In genomic region chr3L:11422338-11422802, dm6 we compare ENCODE assay signal across 1 fruit fly cellular context.
TF ChIP-seq lines count a peak whose summit lies in the region.

No protein-coding gene starts in this region.

TF ChIP-seq in whole organism, embryonic, 481 proteins besides CTCF, POLR2A, EP300 and RAD21 (continued from another document and continues in another):
- TF ChIP-seq jing (GFP tag; optimal IDR thresholded peaks at IDR 0.05; lab: Kevin White, UChicago) (peak; percentile 15), pita (GFP tag; optimal IDR thresholded peaks at IDR 0.05; lab: Kevin White, UChicago) (no peak), CG7357 (GFP tag; IDR thresholded peaks at IDR 0.05; lab: Robert Waterston, UW) (peak; percentile 74), CG9727 (GFP tag; optimal IDR thresholded peaks at IDR 0.05; lab: Kevin White, UChicago) (peak; percentile 92), CG17912 (GFP tag; optimal IDR thresholded peaks at IDR 0.05; lab: Kevin White, UChicago) (no peak), Six4 (GFP tag; optimal IDR thresholded peaks at IDR 0.05; lab: Kevin White, UChicago) (peak; percentile 33), stc (GFP tag; IDR thresholded peaks at IDR 0.05; lab: Robert Waterston, UW) (peak; percentile 72), pros (GFP tag; optimal IDR thresholded peaks at IDR 0.05; lab: Kevin White, UChicago) (no peak), CG2129 (GFP tag; IDR thresholded peaks at IDR 0.05; lab: Robert Waterston, UW; ENCODE audit: partially characterized antibody) (no peak), CG9932 (GFP tag; IDR thresholded peaks at IDR 0.05; lab: Robert Waterston, UW) (no peak), fd64A (GFP tag; optimal IDR thresholded peaks at IDR 0.05; lab: Kevin White, UChicago) (peak; percentile 36), CG10654 (GFP tag; optimal IDR thresholded peaks at IDR 0.05; lab: Kevin White, UChicago) (peak; percentile 67), Usf (GFP tag; optimal IDR thresholded peaks at IDR 0.05; lab: Kevin White, UChicago) (peak; percentile 5), aop (GFP tag; IDR thresholded peaks at IDR 0.05; lab: Robert Waterston, UW) (0 out of 2 replicates have a peak, but pooled peaks have one; percentile 23), zfh1 (GFP tag; IDR thresholded peaks at IDR 0.05; lab: Robert Waterston, UW) (peak; percentile 91), nerfin-1 (tag; optimal IDR thresholded peaks at IDR 0.05; lab: Kevin White, UChicago) (peak; percentile 66), chm (GFP tag; IDR thresholded peaks at IDR 0.05; lab: Robert Waterston, UW) (peak; percentile 70; the same call in 1 of the 2 replicates), CG11723 (GFP tag; optimal IDR thresholded peaks at IDR 0.05; lab: Kevin White, UChicago) (peak; percentile 34), GATAe (GFP tag; conservative IDR thresholded peaks at IDR 0.05; lab: Robert Waterston, UW) (no peak), usp (GFP tag; optimal IDR thresholded peaks at IDR 0.05; lab: Kevin White, UChicago) (no peak), CG10274 (GFP tag; optimal IDR thresholded peaks at IDR 0.05; lab: Kevin White, UChicago) (no peak), CG17186 (GFP tag; optimal IDR thresholded peaks at IDR 0.05; lab: Kevin White, UChicago) (peak; percentile 16), CG6654 (GFP tag; optimal IDR thresholded peaks at IDR 0.05; lab: Kevin White, UChicago) (peak; percentile 39), pfk (GFP tag; optimal IDR thresholded peaks at IDR 0.05; lab: Kevin White, UChicago) (no peak), pzg (GFP tag; optimal IDR thresholded peaks at IDR 0.05; lab: Kevin White, UChicago) (no peak), phol (tag; optimal IDR thresholded peaks at IDR 0.05; lab: Kevin White, UChicago) (peak; percentile 89), Dek (tag; optimal IDR thresholded peaks at IDR 0.05; lab: Kevin White, UChicago) (no peak), CG2199 (GFP tag; IDR thresholded peaks at IDR 0.05; lab: Robert Waterston, UW) (peak; percentile 67; the same call in 2 of the 3 replicates), Bteb2 (GFP tag; optimal IDR thresholded peaks at IDR 0.05; lab: Kevin White, UChicago) (peak; percentile 29), Hey (tag; optimal IDR thresholded peaks at IDR 0.05; lab: Kevin White, UChicago) (no peak), gfzf (GFP tag; optimal IDR thresholded peaks at IDR 0.05; lab: Kevin White, UChicago) (no peak), CG9215 (GFP tag; IDR thresholded peaks at IDR 0.05; lab: Robert Waterston, UW) (peak; percentile 47; the same call in 1 of the 2 replicates), tgo (GFP tag; IDR thresholded peaks at IDR 0.05; lab: Robert Waterston, UW) (peak; percentile 77), gce (GFP tag; IDR thresholded peaks at IDR 0.05; lab: Robert Waterston, UW) (peak; percentile 53; the same call in 1 of the 3 replicates), CG34422 (GFP tag; IDR thresholded peaks at IDR 0.05; lab: Robert Waterston, UW) (peak; percentile 77), Sox100B (GFP tag; optimal IDR thresholded peaks at IDR 0.05; lab: Kevin White, UChicago) (peak; percentile 85), CG8281 (tag; optimal IDR thresholded peaks at IDR 0.05; lab: Kevin White, UChicago) (peak; percentile 98), dan (GFP tag; IDR thresholded peaks at IDR 0.05; lab: Robert Waterston, UW) (no peak; the same call in 1 of the 2 replicates), CG18599 (GFP tag; optimal IDR thresholded peaks at IDR 0.05; lab: Kevin White, UChicago) (peak; percentile 85), Lhr (GFP tag; optimal IDR thresholded peaks at IDR 0.05; lab: Kevin White, UChicago) (peak; percentile 46), corto (GFP tag; optimal IDR thresholded peaks at IDR 0.05; lab: Kevin White, UChicago) (no peak), CG32767 (GFP tag; IDR thresholded peaks at IDR 0.05; lab: Robert Waterston, UW) (peak; percentile 77), Antp (GFP tag; optimal IDR thresholded peaks at IDR 0.05; lab: Kevin White, UChicago) (no peak), CG16863 (GFP tag; optimal IDR thresholded peaks at IDR 0.05; lab: Kevin White, UChicago) (peak; percentile 30), ERR (GFP tag; optimal IDR thresholded peaks at IDR 0.05; lab: Kevin White, UChicago) (no peak), ci (GFP tag; IDR thresholded peaks at IDR 0.05; lab: Robert Waterston, UW) (peak; percentile 88), danr (GFP tag; IDR thresholded peaks at IDR 0.05; lab: Robert Waterston, UW) (peak; percentile 49; the same call in 1 of the 2 replicates), Sry-δ (GFP tag; optimal IDR thresholded peaks at IDR 0.05; lab: Kevin White, UChicago) (peak; percentile 47), Mrtf (GFP tag; IDR thresholded peaks at IDR 0.05; lab: Robert Waterston, UW) (peak; percentile 64; the same call in 1 of the 3 replicates), CG11456 (GFP tag; IDR thresholded peaks at IDR 0.05; lab: Robert Waterston, UW) (peak; percentile 68; the same call in 2 of the 3 replicates), CG14441 (GFP tag; IDR thresholded peaks at IDR 0.05; lab: Robert Waterston, UW) (peak; percentile 44; the same call in 1 of the 2 replicates), ab (GFP tag; optimal IDR thresholded peaks at IDR 0.05; lab: Kevin White, UChicago) (no peak), CG9437 (GFP tag; optimal IDR thresholded peaks at IDR 0.05; lab: Kevin White, UChicago) (peak; percentile 55), fu2 (GFP tag; optimal IDR thresholded peaks at IDR 0.05; lab: Kevin White, UChicago) (no peak), dysf (GFP tag; IDR thresholded peaks at IDR 0.05; lab: Robert Waterston, UW) (peak; percentile 79), luna (GFP tag; optimal IDR thresholded peaks at IDR 0.05; lab: Kevin White, UChicago) (no peak), HHEX (GFP tag; optimal IDR thresholded peaks at IDR 0.05; lab: Kevin White, UChicago) (peak; percentile 70), CG34376 (GFP tag; optimal IDR thresholded peaks at IDR 0.05; lab: Kevin White, UChicago) (peak; percentile 24), Dfd (GFP tag; optimal IDR thresholded peaks at IDR 0.05; lab: Kevin White, UChicago) (no peak), H2.0 (GFP tag; IDR thresholded peaks at IDR 0.05; lab: Robert Waterston, UW) (peak; percentile 71), CG4820 (GFP tag; optimal IDR thresholded peaks at IDR 0.05; lab: Kevin White, UChicago) (peak; percentile 84), CG2120 (GFP tag; optimal IDR thresholded peaks at IDR 0.05; lab: Kevin White, UChicago) (peak; percentile 46), CG13894 (tag; optimal IDR thresholded peaks at IDR 0.05; lab: Kevin White, UChicago) (no peak), MESR4 (GFP tag; optimal IDR thresholded peaks at IDR 0.05; lab: Kevin White, UChicago) (no peak), Blimp-1 (GFP tag; optimal IDR thresholded peaks at IDR 0.05; lab: Kevin White, UChicago) (peak; percentile 87), psq (GFP tag; optimal IDR thresholded peaks at IDR 0.05; lab: Kevin White, UChicago) (no peak), Elba2 (GFP tag; optimal IDR thresholded peaks at IDR 0.05; lab: Kevin White, UChicago) (no peak), sens (GFP tag; lab: Kevin White, UChicago) (peak; percentile 98), gem (tag; optimal IDR thresholded peaks at IDR 0.05; lab: Kevin White, UChicago) (peak; percentile 90), CG12299 (tag; optimal IDR thresholded peaks at IDR 0.05; lab: Kevin White, UChicago) (peak; percentile 42), her (GFP tag; optimal IDR thresholded peaks at IDR 0.05; lab: Kevin White, UChicago) (no peak), bsh (GFP tag; optimal IDR thresholded peaks at IDR 0.05; lab: Kevin White, UChicago) (peak in 1 of 2 experiments; percentile 81), Hmx (GFP tag; optimal IDR thresholded peaks at IDR 0.05; lab: Kevin White, UChicago) (no peak), CG15011 (GFP tag; optimal IDR thresholded peaks at IDR 0.05; lab: Kevin White, UChicago) (peak; percentile 60), Mes4 (GFP tag; optimal IDR thresholded peaks at IDR 0.05; lab: Kevin White, UChicago) (peak; percentile 56), CG18262 (tag; optimal IDR thresholded peaks at IDR 0.05; lab: Kevin White, UChicago) (peak; percentile 90), CG10959 (GFP tag; IDR thresholded peaks at IDR 0.05; lab: Robert Waterston, UW) (peak; percentile 88), CG10979 (tag; optimal IDR thresholded peaks at IDR 0.05; lab: Kevin White, UChicago) (peak; percentile 92), CG10321 (GFP tag; IDR thresholded peaks at IDR 0.05; lab: Robert Waterston, UW) (no peak), Neu2 (GFP tag; optimal IDR thresholded peaks at IDR 0.05; lab: Kevin White, UChicago; ENCODE audit: borderline replicate concordance) (peak; percentile 15), pum (GFP tag; optimal IDR thresholded peaks at IDR 0.05; lab: Kevin White, UChicago) (peak; percentile 63), CG4707 (GFP tag; optimal IDR thresholded peaks at IDR 0.05; lab: Kevin White, UChicago) (no peak), gsb-n (tag; optimal IDR thresholded peaks at IDR 0.05; lab: Kevin White, UChicago) (peak; percentile 68), bigmax (GFP tag; optimal IDR thresholded peaks at IDR 0.05; lab: Kevin White, UChicago) (no peak), CG7372 (GFP tag; IDR thresholded peaks at IDR 0.05; lab: Robert Waterston, UW) (peak; percentile 63), MBD-R2 (GFP tag; IDR thresholded peaks at IDR 0.05; lab: Robert Waterston, UW) (peak; percentile 32; the same call in 1 of the 2 replicates), ATbp (GFP tag; optimal IDR thresholded peaks at IDR 0.05; lab: Kevin White, UChicago) (peak; percentile 76), Hr3 (GFP tag; optimal IDR thresholded peaks at IDR 0.05; lab: Kevin White, UChicago) (peak; percentile 57), NFAT (GFP tag; IDR thresholded peaks at IDR 0.05; lab: Robert Waterston, UW) (no peak), ash1 (GFP tag; optimal IDR thresholded peaks at IDR 0.05; lab: Kevin White, UChicago) (no peak), lilli (GFP tag; optimal IDR thresholded peaks at IDR 0.05; lab: Kevin White, UChicago) (peak; percentile 42), CG12104 (GFP tag; optimal IDR thresholded peaks at IDR 0.05; lab: Kevin White, UChicago) (peak; percentile 39), Nf-YB (GFP tag; optimal IDR thresholded peaks at IDR 0.05; lab: Kevin White, UChicago) (peak; percentile 29), BtbVII (GFP tag; optimal IDR thresholded peaks at IDR 0.05; lab: Kevin White, UChicago) (peak; percentile 62), lola (GFP tag; optimal IDR thresholded peaks at IDR 0.05; lab: Kevin White, UChicago) (peak in 1 of 3 experiments; percentile 85), Taf1 (GFP tag; IDR thresholded peaks at IDR 0.05; lab: Robert Waterston, UW) (no peak), oc (tag; optimal IDR thresholded peaks at IDR 0.05; lab: Kevin White, UChicago) (no peak), Hr51 (GFP tag; optimal IDR thresholded peaks at IDR 0.05; lab: Kevin White, UChicago) (peak; percentile 38 to 61), CG1529 (GFP tag; optimal IDR thresholded peaks at IDR 0.05; lab: Kevin White, UChicago) (peak; percentile 45), ap (GFP tag; IDR thresholded peaks at IDR 0.05; lab: Robert Waterston, UW) (peak; percentile 68), wek (GFP tag; optimal IDR thresholded peaks at IDR 0.05; lab: Kevin White, UChicago) (no peak), br (optimal IDR thresholded peaks at IDR 0.05; lab: Kevin White, UChicago) (no peak), gcm (GFP tag; optimal IDR thresholded peaks at IDR 0.05; lab: Kevin White, UChicago) (peak; percentile 77), CG6683 (GFP tag; optimal IDR thresholded peaks at IDR 0.05; lab: Kevin White, UChicago) (peak; percentile 53), shn (GFP tag; optimal IDR thresholded peaks at IDR 0.05; lab: Kevin White, UChicago) (peak; percentile 35), CG2202 (tag; optimal IDR thresholded peaks at IDR 0.05; lab: Kevin White, UChicago) (peak; percentile 59), slp2 (GFP tag; optimal IDR thresholded peaks at IDR 0.05; lab: Kevin White, UChicago) (peak; percentile 50), CG12942 (GFP tag; optimal IDR thresholded peaks at IDR 0.05; lab: Kevin White, UChicago) (peak; percentile 32), sug (tag; optimal IDR thresholded peaks at IDR 0.05; lab: Kevin White, UChicago) (no peak), CG18011 (GFP tag; optimal IDR thresholded peaks at IDR 0.05; lab: Kevin White, UChicago) (no peak), vvl (GFP tag; IDR thresholded peaks at IDR 0.05; lab: Robert Waterston, UW) (peak; percentile 94), dimm (GFP tag; IDR thresholded peaks at IDR 0.05; lab: Robert Waterston, UW) (no peak), maf-S (GFP tag; optimal IDR thresholded peaks at IDR 0.05; lab: Kevin White, UChicago) (peak; percentile 69), CG8388 (GFP tag; optimal IDR thresholded peaks at IDR 0.05; lab: Kevin White, UChicago) (peak; percentile 87), odd (GFP tag; optimal IDR thresholded peaks at IDR 0.05; lab: Kevin White, UChicago) (peak; percentile 42), NC2α (GFP tag; optimal IDR thresholded peaks at IDR 0.05; lab: Kevin White, UChicago) (peak; percentile 29), chinmo (GFP tag; IDR thresholded peaks at IDR 0.05; lab: Robert Waterston, UW; ENCODE audit: partially characterized antibody) (no peak), tll (GFP tag; optimal IDR thresholded peaks at IDR 0.05; lab: Kevin White, UChicago) (peak in 1 of 2 experiments; percentile 37), sob (GFP tag; IDR thresholded peaks at IDR 0.05; lab: Robert Waterston, UW) (peak; percentile 67), Fer2 (tag; optimal IDR thresholded peaks at IDR 0.05; lab: Kevin White, UChicago) (peak; percentile 63), CG31388 (GFP tag; optimal IDR thresholded peaks at IDR 0.05; lab: Kevin White, UChicago) (peak; percentile 45), CG3281 (GFP tag; optimal IDR thresholded peaks at IDR 0.05; lab: Kevin White, UChicago) (peak; percentile 57), da (GFP tag; optimal IDR thresholded peaks at IDR 0.05; lab: Kevin White, UChicago) (no peak), gcm2 (GFP tag; optimal IDR thresholded peaks at IDR 0.05; lab: Kevin White, UChicago) (no peak), abd-A (tag; optimal IDR thresholded peaks at IDR 0.05; lab: Kevin White, UChicago) (peak; percentile 13), CG11695 (GFP tag; IDR thresholded peaks at IDR 0.05; lab: Robert Waterston, UW) (peak; percentile 86), slbo (GFP tag; IDR thresholded peaks at IDR 0.05; lab: Robert Waterston, UW) (peak; percentile 67), ewg (GFP tag; optimal IDR thresholded peaks at IDR 0.05; lab: Kevin White, UChicago) (peak; percentile 46), sens-2 (GFP tag; IDR thresholded peaks at IDR 0.05; lab: Robert Waterston, UW) (peak; percentile 45; the same call in 1 of the 2 replicates), CG1792 (GFP tag; optimal IDR thresholded peaks at IDR 0.05; lab: Kevin White, UChicago) (peak; percentile 78), CG11247 (GFP tag; IDR thresholded peaks at IDR 0.05; lab: Robert Waterston, UW) (peak; percentile 36; the same call in 1 of the 2 replicates), btn (GFP tag; optimal IDR thresholded peaks at IDR 0.05; lab: Kevin White, UChicago) (peak; percentile 6)
